Worm (Caenorhabditis elegans): ENCODE measurements around the gene dyrb-1.
"Not testable (repeated sequence)": the region's sequence is repeated elsewhere in the genome, so short reads cannot be mapped to it uniquely, and the experiment has no call there.

The dyrb-1 gene

DNA sequence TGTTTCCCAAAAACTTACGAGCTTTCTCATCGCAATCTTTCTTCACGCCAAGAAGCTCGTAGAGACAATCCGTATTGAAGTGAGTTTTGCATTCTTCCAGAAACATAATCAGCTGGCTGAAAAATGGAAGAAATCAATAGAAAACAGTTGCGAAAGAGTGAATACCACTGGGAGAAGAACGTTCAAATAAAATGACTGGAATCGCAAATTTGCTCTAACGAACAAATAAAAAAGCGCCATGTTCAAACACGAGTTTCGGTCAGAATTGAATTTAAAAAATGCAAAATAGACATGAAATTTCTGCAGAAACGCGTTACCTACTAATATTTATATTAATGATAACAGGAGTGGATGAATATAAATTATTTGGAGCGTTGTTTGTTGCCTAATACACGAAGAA is 1.5 kb upstream of the dyrb-1 start, which contains the start of gene dnj-23:
Gene dnj-23, minus strand, starts transcription at position 158 of the 400 bp plus-strand sequence.
- TF ChIP-seq pha-4 (tag; optimal IDR thresholded peaks at IDR 0.05) (peak; percentile 5), cebp-1 (GFP tag; IDR thresholded peaks at IDR 0.05) (peak; percentile 51; the same call in 1 of the 2 replicates), cebp-1 (tag; optimal IDR thresholded peaks at IDR 0.05) (peak; percentile 69), efl-1 (GFP tag; optimal IDR thresholded peaks at IDR 0.05) (peak; percentile 53), rcor-1 (GFP tag; IDR thresholded peaks at IDR 0.05) (no peak), lin-54 (GFP tag; optimal IDR thresholded peaks at IDR 0.05) (peak; percentile 6), lin-35 (GFP tag; optimal IDR thresholded peaks at IDR 0.05) (peak in 1 of 3 experiments; percentile 38), nhr-90 (tag; optimal IDR thresholded peaks at IDR 0.05) (no peak)

DNA sequence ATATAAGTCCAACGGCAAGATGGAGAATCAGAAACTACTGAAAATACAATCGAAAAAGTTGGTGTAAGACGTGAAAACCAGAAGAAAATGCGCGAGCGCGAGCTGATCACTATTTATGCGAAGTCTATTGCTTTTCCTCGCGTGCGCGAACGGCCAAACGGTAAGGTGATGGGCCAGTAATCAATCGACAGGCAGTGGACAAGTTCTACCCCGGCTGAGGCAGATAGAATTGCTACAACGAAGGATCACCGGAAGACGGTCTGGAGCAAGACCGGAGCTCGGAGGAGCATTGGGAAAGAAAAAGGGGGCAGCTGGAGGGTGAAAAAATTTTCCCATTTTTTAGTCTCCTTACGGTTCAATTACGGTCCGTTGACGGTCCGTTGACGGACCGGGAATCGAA is 4.3 kb downstream of the dyrb-1 start:
- peak; percentile 74; the same call in 1 of the 2 replicates for TF ChIP-seq F39B2.1 (GFP tag; IDR thresholded peaks at IDR 0.05)
- TF ChIP-seq F37B4.10 (GFP tag; IDR thresholded peaks at IDR 0.05), result 0 out of 2 replicates have a peak, but pooled peaks have one; percentile 76
- peak; percentile 93; the same call in 1 of the 2 replicates for TF ChIP-seq ceh-58 (GFP tag; IDR thresholded peaks at IDR 0.05)
- TF ChIP-seq ztf-25 (GFP tag; IDR thresholded peaks at IDR 0.05), result peak; percentile 90
- peak; percentile 94 for TF ChIP-seq cebp-2 (GFP tag; IDR thresholded peaks at IDR 0.05)
- TF ChIP-seq Y53G8AR.9 (GFP tag; conservative IDR thresholded peaks at IDR 0.05), result peak; percentile 70; the same call in 1 of the 2 replicates
- peak; percentile 73 for TF ChIP-seq ekl-4 (GFP tag; IDR thresholded peaks at IDR 0.05)
- TF ChIP-seq egl-44 (GFP tag; IDR thresholded peaks at IDR 0.05), result peak; percentile 94
- peak; percentile 99 for TF ChIP-seq lin-26 (GFP tag; IDR thresholded peaks at IDR 0.05)
- TF ChIP-seq madf-6 (GFP tag; IDR thresholded peaks at IDR 0.05), result peak; percentile 78
- TF ChIP-seq bed-2 (GFP tag; IDR thresholded peaks at IDR 0.05), result 0 out of 2 replicates have a peak, but pooled peaks have one; percentile 59
- TF ChIP-seq B0261.1 (tag; optimal IDR thresholded peaks at IDR 0.05), result peak; percentile 40
- peak; percentile 83 for TF ChIP-seq D2030.7 (GFP tag; IDR thresholded peaks at IDR 0.05)
- peak; percentile 80 for TF ChIP-seq dox-1 (GFP tag; IDR thresholded peaks at IDR 0.05)
- TF ChIP-seq mcd-1 (GFP tag; IDR thresholded peaks at IDR 0.05), result peak; percentile 67
- 0 out of 2 replicates have a peak, but pooled peaks have one; percentile 52 for TF ChIP-seq bed-1 (GFP tag; IDR thresholded peaks at IDR 0.05)
- peak; percentile 88 for TF ChIP-seq ztf-28 (GFP tag; IDR thresholded peaks at IDR 0.05)
- peak; percentile 71; the same call in 1 of the 2 replicates for TF ChIP-seq C17E4.6 (GFP tag; IDR thresholded peaks at IDR 0.05)
- peak; percentile 78; the same call in 1 of the 2 replicates for TF ChIP-seq Y56A3A.18 (GFP tag; IDR thresholded peaks at IDR 0.05)
- TF ChIP-seq ztf-18 (tag; optimal IDR thresholded peaks at IDR 0.05), result peak; percentile 12
- peak; percentile 57; the same call in 1 of the 2 replicates for TF ChIP-seq attf-6 (GFP tag; IDR thresholded peaks at IDR 0.05)
- TF ChIP-seq hmg-20 (GFP tag; IDR thresholded peaks at IDR 0.05), result peak; percentile 69
- TF ChIP-seq rcor-1 (GFP tag; IDR thresholded peaks at IDR 0.05), result peak; percentile 70
- TF ChIP-seq Y95B8A.8 (GFP tag; IDR thresholded peaks at IDR 0.05), result peak; percentile 78; the same call in 1 of the 2 replicates
- TF ChIP-seq nfyb-1 (GFP tag; IDR thresholded peaks at IDR 0.05), result peak; percentile 89
- not testable (repeated sequence) for TF ChIP-seq rpc-1 (optimal IDR thresholded peaks at IDR 0.05)
- TF ChIP-seq rpc-1 (tag; optimal IDR thresholded peaks at IDR 0.05), result peak; percentile 41
- TF ChIP-seq let-526 (GFP tag; IDR thresholded peaks at IDR 0.05), result 0 out of 2 replicates have a peak, but pooled peaks have one; percentile 42
- TF ChIP-seq ceh-40 (GFP tag; IDR thresholded peaks at IDR 0.05), result peak; percentile 77; the same call in 1 of the 2 replicates
- TF ChIP-seq hsf-1 (GFP tag; IDR thresholded peaks at IDR 0.05), result peak; percentile 74
- peak; percentile 58 for TF ChIP-seq pbrm-1 (GFP tag; IDR thresholded peaks at IDR 0.05)
- peak; percentile 75 for TF ChIP-seq tbp1 (GFP tag; optimal IDR thresholded peaks at IDR 0.05)
- TF ChIP-seq Y79H2A.3 (GFP tag; conservative IDR thresholded peaks at IDR 0.05), result 0 out of 2 replicates have a peak, but pooled peaks have one; percentile 39
- TF ChIP-seq hmg-1.2 (GFP tag; IDR thresholded peaks at IDR 0.05), result peak; percentile 58
- peak; percentile 87 for TF ChIP-seq egl-18 (GFP tag; IDR thresholded peaks at IDR 0.05)
- peak; percentile 37; the same call in 1 of the 2 replicates for TF ChIP-seq madf-8 (GFP tag; conservative IDR thresholded peaks at IDR 0.05)
- TF ChIP-seq F33H1.4 (GFP tag; IDR thresholded peaks at IDR 0.05), result peak; percentile 57
- 0 out of 2 replicates have a peak, but pooled peaks have one; percentile 54 for TF ChIP-seq sea-2 (GFP tag; IDR thresholded peaks at IDR 0.05)
- 0 out of 2 replicates have a peak, but pooled peaks have one; percentile 45 for TF ChIP-seq nhr-120 (GFP tag; IDR thresholded peaks at IDR 0.05)
- TF ChIP-seq ceh-100 (GFP tag; IDR thresholded peaks at IDR 0.05), result peak; percentile 53; the same call in 1 of the 2 replicates
